Fruit fly (Drosophila melanogaster) whole organism, embryonic: Measurements from ENCODE around the gene CG43127.

Source experiments
- Blimp-1 ChIP-seq: fragments of 200-800 bp; sonication (Bioruptor generic); optimal IDR thresholded peaks from 3 replicates; lab custom pipeline; 2018; ENCODE audit warnings: missing biosample characterization, missing genetic modification characterization, mild to moderate bottlenecking, moderate library complexity, missing genetic modification reagents
- CG10543 ChIP-seq: fragments of 200-800 bp; sonication (Bioruptor generic); optimal IDR thresholded peaks from 3 replicates; lab custom pipeline; 2017; ENCODE audit warnings: missing biosample characterization, mild to moderate bottlenecking, missing genetic modification characterization, moderate library complexity
- CG11504 ChIP-seq: fragments of 200-800 bp; sonication (Bioruptor generic); optimal IDR thresholded peaks from 3 replicates; lab custom pipeline; 2019; ENCODE audit warnings: missing biosample characterization, mild to moderate bottlenecking, missing genetic modification characterization, moderate library complexity
- CG12391 ChIP-seq: fragments of 200-800 bp; sonication (Bioruptor generic); optimal IDR thresholded peaks from 3 replicates; lab custom pipeline; 2018; ENCODE audit warnings: missing biosample characterization, mild to moderate bottlenecking, missing genetic modification characterization, moderate library complexity
- CG13424 ChIP-seq: fragments of 200-800 bp; sonication (Bioruptor generic); optimal IDR thresholded peaks from 2 replicates; lab custom pipeline; 2019; ENCODE audit warnings: missing biosample characterization, mild to moderate bottlenecking, missing genetic modification characterization, moderate library complexity
- CG13775 ChIP-seq: fragments of 200-800 bp; sonication (Bioruptor generic); optimal IDR thresholded peaks from 3 replicates; lab custom pipeline; 2017; ENCODE audit warnings: missing biosample characterization, mild to moderate bottlenecking, missing genetic modification characterization
- CG14710 ChIP-seq: fragments of 200-800 bp; sonication (Bioruptor generic); optimal IDR thresholded peaks from 3 replicates; lab custom pipeline; 2019; ENCODE audit warnings: missing biosample characterization, mild to moderate bottlenecking, missing genetic modification characterization, moderate library complexity
- CG15479 ChIP-seq: fragments of 200-800 bp; sonication (Bioruptor generic); optimal IDR thresholded peaks from 3 replicates; lab custom pipeline; 2019; ENCODE audit warnings: missing biosample characterization, mild to moderate bottlenecking, missing genetic modification characterization, moderate library complexity
- CG15601 ChIP-seq: fragments of 200-800 bp; sonication (Bioruptor generic); optimal IDR thresholded peaks from 3 replicates; lab custom pipeline; 2019; ENCODE audit warnings: missing biosample characterization, mild to moderate bottlenecking, missing genetic modification characterization, moderate library complexity
- CG17829 ChIP-seq: fragments of 200-800 bp; optimal IDR thresholded peaks from 2 replicates; lab custom pipeline; 2019; ENCODE audit warnings: missing biosample characterization, mild to moderate bottlenecking, missing genetic modification characterization, moderate library complexity
- CG18011 ChIP-seq: fragments of 200-800 bp; sonication (Bioruptor generic); optimal IDR thresholded peaks from 2 replicates; lab custom pipeline; 2017; ENCODE audit warnings: missing biosample characterization, missing genetic modification characterization, mild to moderate bottlenecking, moderate library complexity, missing genotype
- CG18262 ChIP-seq: fragments of 200-800 bp; optimal IDR thresholded peaks from 3 replicates; lab custom pipeline; 2019; ENCODE audit warnings: missing biosample characterization, mild to moderate bottlenecking, missing genetic modification characterization, moderate library complexity
- CG18599 ChIP-seq: fragments of 200-800 bp; sonication (Bioruptor generic); optimal IDR thresholded peaks from 3 replicates; lab custom pipeline; 2017; ENCODE audit warnings: missing biosample characterization, missing genetic modification characterization, mild to moderate bottlenecking, moderate library complexity, missing genetic modification reagents
- CG34422 ChIP-seq: fragments of 200-800 bp; sonication (Bioruptor generic); IDR thresholded peaks from 3 replicates; pipeline ENCODE4 v1.3.6; 2022; ENCODE audit warnings: missing biosample characterization, missing genetic modification characterization
- CG4360 ChIP-seq: fragments of 200-800 bp; sonication (Bioruptor generic); IDR thresholded peaks from 2 replicates; pipeline ENCODE4 v1.3.6; 2022; ENCODE audit warnings: missing biosample characterization, missing genetic modification characterization
- CG4707 ChIP-seq: fragments of 200-800 bp; sonication (Bioruptor generic); optimal IDR thresholded peaks from 2 replicates; lab custom pipeline; 2018; ENCODE audit warnings: missing biosample characterization, mild to moderate bottlenecking, missing genetic modification characterization, moderate library complexity
- CG6689 ChIP-seq: fragments of 200-800 bp; sonication (Bioruptor generic); IDR thresholded peaks from 2 replicates; pipeline ENCODE4 v1.3.6; 2022; ENCODE audit warnings: missing biosample characterization, missing genetic modification characterization
- CG7839 ChIP-seq: fragments of 200-800 bp; sonication (Bioruptor generic); optimal IDR thresholded peaks from 3 replicates; lab custom pipeline; 2018; ENCODE audit warnings: missing biosample characterization, mild to moderate bottlenecking, missing genetic modification characterization, moderate library complexity
- CG7987 ChIP-seq: fragments of 200-800 bp; sonication (Bioruptor generic); optimal IDR thresholded peaks from 2 replicates; lab custom pipeline; 2018; ENCODE audit warnings: missing biosample characterization, mild to moderate bottlenecking, missing genetic modification characterization, moderate library complexity
- Gsc ChIP-seq: fragments of 200-800 bp; sonication (Bioruptor generic); IDR thresholded peaks from 2 replicates; pipeline ENCODE4 v1.3.6; 2022; ENCODE audit warnings: missing biosample characterization, missing genetic modification characterization
- H15 ChIP-seq: fragments of 200-800 bp; sonication (Bioruptor generic); IDR thresholded peaks from 3 replicates; pipeline ENCODE4 v1.3.6; 2022; ENCODE audit warnings: missing biosample characterization, missing genetic modification characterization
- Hey ChIP-seq: fragments of 200-800 bp; sonication (Bioruptor generic); optimal IDR thresholded peaks from 3 replicates; lab custom pipeline; 2018; ENCODE audit warnings: missing biosample characterization, mild to moderate bottlenecking, missing genetic modification characterization
- Lim3 ChIP-seq: fragments of 200-800 bp; sonication (Bioruptor generic); IDR thresholded peaks from 2 replicates; pipeline ENCODE4 v1.3.6; 2022; ENCODE audit warnings: missing biosample characterization, missing genetic modification characterization
- Mad ChIP-seq: fragments of 200-800 bp; sonication (Bioruptor generic); optimal IDR thresholded peaks from 2 replicates; lab custom pipeline; 2016; ENCODE audit warnings: missing biosample characterization, missing genetic modification characterization
- Oli ChIP-seq: fragments of 200-800 bp; sonication (Bioruptor generic); optimal IDR thresholded peaks from 2 replicates; lab custom pipeline; 2018; ENCODE audit warnings: missing biosample characterization, mild to moderate bottlenecking, missing genetic modification characterization, moderate library complexity
- Opbp ChIP-seq: fragments of 200-800 bp; sonication (Bioruptor generic); IDR thresholded peaks from 3 replicates; pipeline ENCODE4 v1.3.6; 2022; ENCODE audit warnings: missing biosample characterization, missing genetic modification characterization; ENCODE audit not compliant: partially characterized antibody
- Ravus ChIP-seq: fragments of 200-800 bp; sonication (Bioruptor generic); IDR thresholded peaks from 2 replicates; pipeline ENCODE4 v1.3.6; 2022; ENCODE audit warnings: missing biosample characterization, missing genetic modification characterization
- Sox100B ChIP-seq: fragments of 200-800 bp; sonication (Bioruptor generic); optimal IDR thresholded peaks from 3 replicates; lab custom pipeline; 2018; ENCODE audit warnings: missing biosample characterization, mild to moderate bottlenecking, missing genetic modification characterization
- Sox102F ChIP-seq: fragments of 200-800 bp; sonication (Bioruptor generic); optimal IDR thresholded peaks from 2 replicates; lab custom pipeline; 2018; ENCODE audit warnings: missing biosample characterization, mild to moderate bottlenecking, missing genetic modification characterization, moderate library complexity
- al ChIP-seq: fragments of 200-800 bp; sonication (Bioruptor generic); IDR thresholded peaks from 2 replicates; pipeline ENCODE4 v1.3.6; 2022; ENCODE audit warnings: missing biosample characterization, missing genetic modification characterization
- bab2 ChIP-seq: fragments of 200-800 bp; sonication (Bioruptor generic); optimal IDR thresholded peaks from 2 replicates; lab custom pipeline; 2016; ENCODE audit warnings: missing biosample characterization, missing genetic modification characterization
- bcd ChIP-seq: fragments of 200-800 bp; sonication (Bioruptor generic); optimal IDR thresholded peaks from 2 replicates; lab custom pipeline; 2017; ENCODE audit warnings: missing biosample characterization, mild to moderate bottlenecking, missing genetic modification characterization
- cg ChIP-seq: fragments of 200-800 bp; sonication (Bioruptor generic); optimal IDR thresholded peaks from 3 replicates; lab custom pipeline; 2019; ENCODE audit warnings: missing biosample characterization, mild to moderate bottlenecking, missing genetic modification characterization, moderate library complexity
- dmrt11E ChIP-seq: fragments of 200-800 bp; sonication (Bioruptor generic); optimal IDR thresholded peaks from 3 replicates; lab custom pipeline; 2018; ENCODE audit warnings: missing biosample characterization, mild to moderate bottlenecking, missing genetic modification characterization, moderate library complexity
- hth ChIP-seq: fragments of >200 bp; optimal IDR thresholded peaks from 2 replicates; lab custom pipeline; 2017; ENCODE audit warnings: inconsistent platforms
- pb ChIP-seq: fragments of 200-800 bp; sonication (Bioruptor generic); optimal IDR thresholded peaks from 3 replicates; lab custom pipeline; 2016; ENCODE audit warnings: missing biosample characterization, missing genetic modification characterization
- prd ChIP-seq, 3 experiments: fragments of >200 bp in 2 of 3; fragments of 200-800 bp in 1 of 3; sonication (Bioruptor generic) in 1 of 3; optimal IDR thresholded peaks in 2 of 3; IDR thresholded peaks in 1 of 3; 2 replicates in 2 of 3; 3 replicates in 1 of 3; pipeline versions ENCODE4 v1.3.6 to Lab custom; 2017 to 2022; ENCODE audit warnings: missing biosample characterization in 1 of 3, missing genetic modification characterization in 1 of 3
- rib ChIP-seq: fragments of 200-800 bp; sonication (Bioruptor generic); IDR thresholded peaks from 2 replicates; pipeline ENCODE4 v1.3.6; 2022; ENCODE audit warnings: missing biosample characterization, missing genetic modification characterization
- sens-2 ChIP-seq: fragments of 200-800 bp; sonication (Bioruptor generic); IDR thresholded peaks from 2 replicates; pipeline ENCODE4 v1.3.6; 2022; ENCODE audit warnings: missing biosample characterization, missing genetic modification characterization
- sqz ChIP-seq: fragments of 200-800 bp; sonication (Bioruptor generic); optimal IDR thresholded peaks from 3 replicates; lab custom pipeline; 2018; ENCODE audit warnings: missing biosample characterization, mild to moderate bottlenecking, missing genetic modification characterization
- stc ChIP-seq: fragments of 200-800 bp; sonication (Bioruptor generic); IDR thresholded peaks from 2 replicates; pipeline ENCODE4 v1.3.6; 2022; ENCODE audit warnings: missing biosample characterization, missing genetic modification characterization
- tap ChIP-seq: fragments of 200-800 bp; optimal IDR thresholded peaks from 3 replicates; lab custom pipeline; 2019; ENCODE audit warnings: missing biosample characterization, mild to moderate bottlenecking, missing genetic modification characterization, moderate library complexity
- zen2 ChIP-seq: fragments of 200-800 bp; sonication (Bioruptor generic); IDR thresholded peaks from 3 replicates; pipeline ENCODE4 v1.3.6; 2022; ENCODE audit warnings: missing biosample characterization, missing genetic modification characterization; ENCODE audit not compliant: partially characterized antibody
- zf30C ChIP-seq: fragments of 200-800 bp; sonication (Bioruptor generic); optimal IDR thresholded peaks from 3 replicates; lab custom pipeline; 2018; ENCODE audit warnings: missing biosample characterization, mild to moderate bottlenecking, missing genetic modification characterization

Gene CG43127

dm6 chr3L:10660744-10661589 is 35.6 kb upstream of the CG43127 start, which contains the start of the genes CG32066 and CG8003 (continued):
- TF ChIP-seq Mad (GFP tag; lab: Kevin White, UChicago) (peak; percentile 20), sens-2 (GFP tag; lab: Robert Waterston, UW) (no peak), stc (GFP tag; lab: Robert Waterston, UW) (no peak), CG6689 (GFP tag; lab: Robert Waterston, UW) (no peak), sqz (peak; percentile 85), bab2 (no peak), H15 (no peak), Hey (tag; lab: Kevin White, UChicago) (no peak), Opbp (GFP tag; lab: Robert Waterston, UW) (peak; percentile 97), CG18599 (GFP tag; lab: Kevin White, UChicago) (peak; percentile 30), Gsc (GFP tag; lab: Robert Waterston, UW) (no peak), CG13775 (GFP tag; lab: Kevin White, UChicago) (peak; percentile 55), hth (lab: Kevin White, UChicago) (no peak)

- peak; percentile 25 for TF ChIP-seq Sox102F (GFP tag; lab: Kevin White, UChicago)
- TF ChIP-seq pb (GFP tag; lab: Kevin White, UChicago), result no peak
- TF ChIP-seq Blimp-1 (GFP tag; lab: Kevin White, UChicago), result peak; percentile 29
- TF ChIP-seq CG18599 (GFP tag; lab: Kevin White, UChicago), result peak; percentile 23
- no peak for TF ChIP-seq CG10543 (GFP tag; lab: Kevin White, UChicago)
- TF ChIP-seq CG4360 (GFP tag; lab: Robert Waterston, UW), result no peak
- TF ChIP-seq zen2 (GFP tag; lab: Robert Waterston, UW), result no peak
- no peak for TF ChIP-seq CG34422
- peak; percentile 52 for TF ChIP-seq CG18262 (tag; lab: Kevin White, UChicago)
- TF ChIP-seq CG7987, result no peak
- TF ChIP-seq CG4707, result no peak
- TF ChIP-seq Lim3 (GFP tag; lab: Robert Waterston, UW), result no peak
- TF ChIP-seq zf30C (GFP tag; lab: Kevin White, UChicago), result no peak
- no peak for TF ChIP-seq bcd (GFP tag; lab: Kevin White, UChicago)
- no peak for TF ChIP-seq CG13424 (tag; lab: Kevin White, UChicago)
- no peak for TF ChIP-seq CG18011 (GFP tag; lab: Kevin White, UChicago)
- peak; percentile 25 for TF ChIP-seq CG15601 (tag; lab: Kevin White, UChicago)
- peak; percentile 43 for TF ChIP-seq CG11504
- TF ChIP-seq al (GFP tag; lab: Robert Waterston, UW), result no peak
- peak; percentile 50 for TF ChIP-seq CG12391 (tag; lab: Kevin White, UChicago)
- TF ChIP-seq Oli (tag; lab: Kevin White, UChicago), result peak; percentile 7
- peak; percentile 10 for TF ChIP-seq CG17829
- TF ChIP-seq bab2, result no peak
- peak; percentile 96 for TF ChIP-seq CG15479 (GFP tag; lab: Kevin White, UChicago)
- peak; percentile 38 for TF ChIP-seq dmrt11E (tag; lab: Kevin White, UChicago)
- TF ChIP-seq prd (optimal IDR thresholded peaks at IDR 0.05; lab: Kevin White, UChicago), result no peak
- TF ChIP-seq prd (GFP tag; IDR thresholded peaks at IDR 0.05; lab: Robert Waterston, UW), result 0 out of 3 replicates have a peak, but pooled peaks have one; percentile 21
- peak; percentile 23 for TF ChIP-seq CG7839 (tag; lab: Kevin White, UChicago)
- TF ChIP-seq rib, result peak; percentile 13; the same call in 1 of the 2 replicates
- TF ChIP-seq Ravus (GFP tag; lab: Robert Waterston, UW), result no peak
- peak; percentile 62 for TF ChIP-seq cg (GFP tag; lab: Kevin White, UChicago)
- peak; percentile 32 for TF ChIP-seq tap (tag; lab: Kevin White, UChicago)
- TF ChIP-seq Sox100B (GFP tag; lab: Kevin White, UChicago), result peak; percentile 23
- peak; percentile 31 for TF ChIP-seq CG14710 (tag; lab: Kevin White, UChicago)
Observed at dm6 chr3L:10659993-10660743, 34.8 kb upstream of the CG43127 start.
